Worm (Caenorhabditis elegans) whole organism, midembryonic: ENCODE measurements around the gene bath-10.

Experiments
- T22C8.4 ChIP-seq: fragments of 200-800 bp; sonication (Bioruptor generic); IDR thresholded peaks from 2 replicates; pipeline ENCODE4 v1.3.6; 2022; ENCODE audit warnings: missing genetic modification characterization, missing compliant biosample characterization
- cog-1 ChIP-seq: sonication (generic microtip); optimal IDR thresholded peaks from 2 replicates; lab custom pipeline; 2016; ENCODE audit warnings: missing genetic modification characterization, missing compliant biosample characterization
- flt-1 ChIP-seq: fragments of 200-800 bp; sonication (Bioruptor generic); IDR thresholded peaks from 2 replicates; pipeline ENCODE4 v1.3.6; 2022; ENCODE audit warnings: missing genetic modification characterization, missing compliant biosample characterization
- klf-2 ChIP-seq: fragments of 200-800 bp; sonication (Bioruptor generic); conservative IDR thresholded peaks from 2 replicates; pipeline ENCODE4 v1.3.6; 2022; ENCODE audit warnings: missing genetic modification reagents, missing genetic modification characterization, missing compliant biosample characterization
- med-1 ChIP-seq: sonication (generic microtip); optimal IDR thresholded peaks from 2 replicates; lab custom pipeline; 2017; ENCODE audit warnings: missing genetic modification characterization, mild to moderate bottlenecking, missing compliant biosample characterization, antibody characterized with exemption, missing genetic modification reagents; ENCODE audit not compliant: insufficient read depth
- ref-1 ChIP-seq: fragments of 200-800 bp; sonication (Bioruptor generic); conservative IDR thresholded peaks from 2 replicates; pipeline ENCODE4 v1.3.6; 2022; ENCODE audit warnings: missing genetic modification reagents, missing genetic modification characterization, missing compliant biosample characterization
- tab-1 ChIP-seq: fragments of 200-800 bp; sonication (Bioruptor generic); IDR thresholded peaks from 2 replicates; pipeline ENCODE4 v1.3.6; 2022; ENCODE audit warnings: missing genetic modification characterization, missing compliant biosample characterization
- ztf-23 ChIP-seq: fragments of 200-800 bp; sonication (Bioruptor generic); IDR thresholded peaks from 2 replicates; pipeline ENCODE4 v1.3.6; 2022; ENCODE audit warnings: missing genetic modification reagents, missing genetic modification characterization, missing compliant biosample characterization
- ztf-29 ChIP-seq: fragments of 200-800 bp; sonication (Bioruptor generic); IDR thresholded peaks from 2 replicates; pipeline ENCODE4 v1.3.6; 2022; ENCODE audit warnings: missing genetic modification reagents, missing genetic modification characterization, missing compliant biosample characterization

bath-10 gene

ce11 chrII:3374779-3375178 lies at the start of gene bath-10:
Gene bath-10 (plus strand): TSS chrII:3375079.
- TF ChIP-seq ztf-23 (no peak), T22C8.4 (GFP tag; lab: Robert Waterston, UW) (no peak), ztf-29 (GFP tag; lab: Robert Waterston, UW) (no peak), ref-1 (GFP tag; lab: Robert Waterston, UW) (no peak), cog-1 (tag; lab: Kevin White, UChicago) (no peak), flt-1 (GFP tag; lab: Robert Waterston, UW) (no peak), tab-1 (GFP tag; lab: Robert Waterston, UW) (no peak), med-1 (GFP tag; lab: Kevin White, UChicago) (no peak), klf-2 (GFP tag; lab: Robert Waterston, UW) (no peak)

- TF ChIP-seq ref-1 (GFP tag; lab: Robert Waterston, UW) (no peak), ztf-23 (no peak), ztf-29 (GFP tag; lab: Robert Waterston, UW) (no peak), cog-1 (tag; lab: Kevin White, UChicago) (no peak), med-1 (GFP tag; lab: Kevin White, UChicago) (no peak), T22C8.4 (GFP tag; lab: Robert Waterston, UW) (no peak), klf-2 (GFP tag; lab: Robert Waterston, UW) (no peak), tab-1 (GFP tag; lab: Robert Waterston, UW) (no peak), flt-1 (GFP tag; lab: Robert Waterston, UW) (no peak)
Observed at ce11 chrII:3327104-3327503, 47.8 kb upstream of the bath-10 start, which contains the start of gene Y46D2A.3. Gene Y46D2A.3 (minus strand): TSS chrII:3327204.

- no peak for TF ChIP-seq med-1 (GFP tag; lab: Kevin White, UChicago)
- no peak for TF ChIP-seq cog-1 (tag; lab: Kevin White, UChicago)
- TF ChIP-seq klf-2 (GFP tag; lab: Robert Waterston, UW): no peak
- TF ChIP-seq tab-1 (GFP tag; lab: Robert Waterston, UW): no peak
Observed at ce11 chrII:3332039-3332438, 42.8 kb upstream of the bath-10 start, which contains the start of gene irld-27. Gene irld-27 (plus strand): TSS chrII:3332339.

- TF ChIP-seq med-1 (GFP tag; lab: Kevin White, UChicago) (no peak), flt-1 (GFP tag; lab: Robert Waterston, UW) (no peak), ztf-23 (no peak), cog-1 (tag; lab: Kevin White, UChicago) (no peak), klf-2 (GFP tag; lab: Robert Waterston, UW) (no peak), tab-1 (GFP tag; lab: Robert Waterston, UW) (no peak), T22C8.4 (GFP tag; lab: Robert Waterston, UW) (no peak), ztf-29 (GFP tag; lab: Robert Waterston, UW) (no peak), ref-1 (GFP tag; lab: Robert Waterston, UW) (no peak)
Observed at ce11 chrII:3337039-3337438, 37.8 kb upstream of the bath-10 start, which contains the start of gene F14D2.19. Gene F14D2.19 (minus strand): TSS chrII:3337139.

- no peak for TF ChIP-seq cog-1 (tag; lab: Kevin White, UChicago)
- no peak for TF ChIP-seq ztf-23
- TF ChIP-seq T22C8.4 (GFP tag; lab: Robert Waterston, UW): no peak
- TF ChIP-seq ztf-29 (GFP tag; lab: Robert Waterston, UW): no peak
- no peak for TF ChIP-seq flt-1 (GFP tag; lab: Robert Waterston, UW)
- no peak for TF ChIP-seq klf-2 (GFP tag; lab: Robert Waterston, UW)
- TF ChIP-seq med-1 (GFP tag; lab: Kevin White, UChicago): no peak
- TF ChIP-seq tab-1 (GFP tag; lab: Robert Waterston, UW): no peak
- no peak for TF ChIP-seq ref-1 (GFP tag; lab: Robert Waterston, UW)
Observed at ce11 chrII:3338556-3338955, 36.3 kb upstream of the bath-10 start, which contains the start of gene F14D2.7. Gene F14D2.7 (minus strand): TSS chrII:3338656.

ce11 chrII:3340251-3340650 lies 34.6 kb upstream of the bath-10 start, which contains the start of gene F14D2.5:
Gene F14D2.5 (plus strand): TSS chrII:3340551.
- TF ChIP-seq med-1 (GFP tag; lab: Kevin White, UChicago) (no peak), ref-1 (GFP tag; lab: Robert Waterston, UW) (no peak), flt-1 (GFP tag; lab: Robert Waterston, UW) (no peak), T22C8.4 (GFP tag; lab: Robert Waterston, UW) (peak; percentile 14; the same call in 1 of the 2 replicates), ztf-23 (no peak)

ce11 chrII:3340818-3341217 lies 34.1 kb upstream of the bath-10 start:
- TF ChIP-seq cog-1 (tag; lab: Kevin White, UChicago) (no peak), T22C8.4 (GFP tag; lab: Robert Waterston, UW) (no peak), klf-2 (GFP tag; lab: Robert Waterston, UW) (no peak), ref-1 (GFP tag; lab: Robert Waterston, UW) (no peak), tab-1 (GFP tag; lab: Robert Waterston, UW) (no peak)

- no peak for TF ChIP-seq med-1 (GFP tag; lab: Kevin White, UChicago)
- TF ChIP-seq T22C8.4 (GFP tag; lab: Robert Waterston, UW): no peak
- no peak for TF ChIP-seq ztf-23
- no peak for TF ChIP-seq cog-1 (tag; lab: Kevin White, UChicago)
- TF ChIP-seq tab-1 (GFP tag; lab: Robert Waterston, UW): no peak
- no peak for TF ChIP-seq klf-2 (GFP tag; lab: Robert Waterston, UW)
- no peak for TF ChIP-seq ztf-29 (GFP tag; lab: Robert Waterston, UW)
Observed at ce11 chrII:3341989-3342388, 32.9 kb upstream of the bath-10 start, which contains the start of gene F14D2.11. Gene F14D2.11 (minus strand): TSS chrII:3342089.

- TF ChIP-seq T22C8.4 (GFP tag; lab: Robert Waterston, UW): 0 out of 2 replicates have a peak, but pooled peaks have one; percentile 34
- no peak for TF ChIP-seq med-1 (GFP tag; lab: Kevin White, UChicago)
Observed at ce11 chrII:3343714-3344113, 31.2 kb upstream of the bath-10 start, which contains the start of gene F14D2.15. Gene F14D2.15 (minus strand): TSS chrII:3343814.
